Worm (Caenorhabditis elegans) whole organism, L2 larva: ENCODE results near the gene F09G2.1.

Experiments
- C34F6.9 ChIP-seq: fragments of 150-350 bp; optimal IDR thresholded peaks from 2 replicates; lab custom pipeline; 2014; ENCODE audit warnings: missing biosample characterization, missing genetic modification characterization
- F13H6.1 ChIP-seq: sonication (generic microtip); optimal IDR thresholded peaks from 2 replicates; lab custom pipeline; 2016; ENCODE audit warnings: missing genetic modification characterization, missing compliant biosample characterization
- R02D3.7 ChIP-seq: fragments of 150-350 bp; optimal IDR thresholded peaks from 2 replicates; lab custom pipeline; 2014; ENCODE audit warnings: missing biosample characterization, missing genetic modification characterization
- ZK546.5 ChIP-seq: sonication (generic microtip); optimal IDR thresholded peaks from 2 replicates; lab custom pipeline; 2017; ENCODE audit warnings: missing biosample characterization, missing genetic modification characterization
- alr-1 ChIP-seq: fragments of 150-350 bp; optimal IDR thresholded peaks from 2 replicates; lab custom pipeline; 2014; ENCODE audit warnings: missing biosample characterization, missing genetic modification characterization
- ama-1 ChIP-seq: fragments of 150-350 bp; optimal IDR thresholded peaks from 2 replicates; lab custom pipeline; 2018; ENCODE audit warnings: inconsistent platforms
- blmp-1 ChIP-seq: sonication (generic microtip); optimal IDR thresholded peaks from 2 replicates; lab custom pipeline; 2017; ENCODE audit warnings: missing genetic modification characterization, mild to moderate bottlenecking, missing compliant biosample characterization, antibody characterized with exemption, moderate library complexity; ENCODE audit not compliant: insufficient read depth
- ceh-16 ChIP-seq: fragments of 150-350 bp; optimal IDR thresholded peaks from 2 replicates; lab custom pipeline; 2014; ENCODE audit warnings: missing biosample characterization, missing genetic modification characterization
- ceh-82 ChIP-seq: fragments of 150-350 bp; optimal IDR thresholded peaks from 2 replicates; lab custom pipeline; 2014; ENCODE audit warnings: missing biosample characterization, missing genetic modification characterization
- dmd-4 ChIP-seq: sonication (generic microtip); optimal IDR thresholded peaks from 2 replicates; lab custom pipeline; 2017; ENCODE audit warnings: missing biosample characterization, missing genetic modification characterization
- egl-27 ChIP-seq: sonication (generic microtip); optimal IDR thresholded peaks from 3 replicates; lab custom pipeline; 2017; ENCODE audit warnings: missing biosample characterization, missing genetic modification reagents, missing genetic modification characterization
- elt-1 ChIP-seq: fragments of 150-350 bp; optimal IDR thresholded peaks from 2 replicates; lab custom pipeline; 2014; ENCODE audit warnings: missing biosample characterization, missing genetic modification characterization
- elt-3 ChIP-seq: sonication (generic microtip); optimal IDR thresholded peaks from 2 replicates; lab custom pipeline; 2017; ENCODE audit warnings: missing biosample characterization, missing genetic modification characterization
- gmeb-1 ChIP-seq: fragments of 150-350 bp; optimal IDR thresholded peaks from 2 replicates; lab custom pipeline; 2014; ENCODE audit warnings: missing biosample characterization, missing genetic modification characterization
- lin-11 ChIP-seq: fragments of 150-350 bp; sonication (generic microtip); optimal IDR thresholded peaks from 2 replicates; lab custom pipeline; 2014; ENCODE audit warnings: missing biosample characterization, missing genetic modification characterization, inconsistent platforms, mixed read lengths
- lin-39 ChIP-seq: fragments of 150-350 bp; optimal IDR thresholded peaks from 2 replicates; lab custom pipeline; 2014; ENCODE audit warnings: missing biosample characterization, missing genetic modification reagents, missing genetic modification characterization
- lsy-2 ChIP-seq, 2 experiments: fragments of 150-350 bp in 1 of 2; sonication (generic microtip) in 1 of 2; optimal IDR thresholded peaks; 2 replicates each; lab custom pipeline; 2014 to 2017; ENCODE audit warnings: missing biosample characterization in 2 of 2, missing genetic modification characterization in 2 of 2
- mab-5 ChIP-seq: fragments of 150-350 bp; optimal IDR thresholded peaks from 2 replicates; lab custom pipeline; 2014; ENCODE audit warnings: missing biosample characterization, missing genetic modification characterization
- mdl-1 ChIP-seq, 2 experiments: fragments of 150-350 bp in 1 of 2; sonication (generic microtip) in 1 of 2; optimal IDR thresholded peaks; 2 replicates each; lab custom pipeline; 2017; ENCODE audit warnings: missing biosample characterization in 2 of 2, missing genetic modification characterization in 2 of 2
- nhr-21 ChIP-seq: fragments of 150-350 bp; optimal IDR thresholded peaks from 2 replicates; lab custom pipeline; 2014; ENCODE audit warnings: missing biosample characterization, missing genetic modification characterization
- nhr-25 ChIP-seq: fragments of 150-350 bp; sonication (generic microtip); optimal IDR thresholded peaks from 3 replicates; lab custom pipeline; 2014; ENCODE audit warnings: missing biosample characterization, missing genetic modification characterization
- nhr-77 ChIP-seq: fragments of 150-350 bp; optimal IDR thresholded peaks from 2 replicates; lab custom pipeline; 2014; ENCODE audit warnings: missing biosample characterization, missing genetic modification characterization
- sem-4 ChIP-seq: fragments of 150-350 bp; optimal IDR thresholded peaks from 2 replicates; lab custom pipeline; 2014; ENCODE audit warnings: missing biosample characterization, missing genetic modification reagents, missing genetic modification characterization
- sma-3 ChIP-seq: sonication (generic microtip); optimal IDR thresholded peaks from 2 replicates; lab custom pipeline; 2016; ENCODE audit warnings: missing genetic modification reagents, missing genetic modification characterization, missing compliant biosample characterization
- sma-9 ChIP-seq, 2 experiments: fragments of 150-350 bp in 1 of 2; sonication (generic microtip) in 1 of 2; optimal IDR thresholded peaks; 2 replicates each; lab custom pipeline; 2014 to 2016; ENCODE audit warnings: missing genetic modification characterization in 2 of 2, mild to moderate bottlenecking in 1 of 2, missing biosample characterization in 1 of 2, missing compliant biosample characterization in 1 of 2, missing genetic modification reagents in 1 of 2, moderate library complexity in 1 of 2
- snpc-4 ChIP-seq: fragments of 150-350 bp; optimal IDR thresholded peaks from 2 replicates; lab custom pipeline; 2014; ENCODE audit warnings: missing biosample characterization, missing genetic modification characterization
- zag-1 ChIP-seq: fragments of 150-350 bp; optimal IDR thresholded peaks from 2 replicates; lab custom pipeline; 2014; ENCODE audit warnings: missing biosample characterization, missing genetic modification characterization
- ztf-11 ChIP-seq: sonication (generic microtip); optimal IDR thresholded peaks from 2 replicates; lab custom pipeline; 2017; ENCODE audit warnings: missing biosample characterization, missing genetic modification characterization
- ztf-4 ChIP-seq: fragments of 150-350 bp; optimal IDR thresholded peaks from 2 replicates; lab custom pipeline; 2014; ENCODE audit warnings: missing biosample characterization, missing genetic modification characterization

Gene F09G2.1

ce11 chrV:7237133-7237532 lies 37.1 kb downstream of the F09G2.1 start, which contains the start of gene hyls-1 (continued):
- TF ChIP-seq ama-1 (no peak), alr-1 (tag; lab: Kevin White, UChicago) (no peak), zag-1 (peak; percentile 52), ztf-11 (tag; lab: Kevin White, UChicago) (no peak), lsy-2 (tag; optimal IDR thresholded peaks at IDR 0.05; lab: Kevin White, UChicago) (peak; percentile 71 to 88), mdl-1 (tag; optimal IDR thresholded peaks at IDR 0.05; lab: Kevin White, UChicago) (no peak), C34F6.9 (tag; lab: Kevin White, UChicago) (peak; percentile 79), lin-39 (tag; lab: Kevin White, UChicago) (no peak), R02D3.7 (tag; lab: Kevin White, UChicago) (peak; percentile 1)

DNA sequence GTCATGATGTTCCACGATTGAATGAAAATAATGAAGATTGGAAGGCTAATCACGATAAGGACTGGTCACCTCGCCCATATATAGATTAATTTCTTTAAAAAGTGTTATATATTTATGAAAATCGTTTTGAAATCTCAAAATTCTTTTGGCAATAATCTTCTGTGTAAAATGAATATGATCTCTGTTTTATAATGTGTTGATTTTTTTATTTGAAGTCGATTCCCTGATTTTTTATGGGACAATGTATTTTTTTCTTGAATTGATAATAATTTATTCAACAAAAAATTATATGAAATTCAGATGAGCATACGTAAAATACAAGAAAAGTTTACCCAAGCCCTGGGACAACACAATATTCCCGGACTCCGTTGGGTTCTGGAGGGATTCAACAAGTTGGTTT lies 39.4 kb downstream of the F09G2.1 start, which contains the start of gene C05C8.1:
Gene C05C8.1 (plus strand): TSS at position 301 of the 400 bp plus-strand sequence.
- TF ChIP-seq sma-9 (GFP tag; optimal IDR thresholded peaks at IDR 0.05; lab: Kevin White, UChicago) (no peak), sma-9 (tag; optimal IDR thresholded peaks at IDR 0.05; lab: Kevin White, UChicago) (no peak), ztf-4 (no peak), zag-1 (no peak), F13H6.1 (tag; lab: Kevin White, UChicago) (no peak), snpc-4 (tag; lab: Kevin White, UChicago) (no peak)

- TF ChIP-seq nhr-21 (no peak), nhr-77 (tag; lab: Kevin White, UChicago) (no peak), blmp-1 (tag; lab: Kevin White, UChicago) (no peak), lin-11 (tag; lab: Kevin White, UChicago) (no peak), dmd-4 (no peak), elt-3 (tag; lab: Kevin White, UChicago) (no peak), mab-5 (tag; lab: Kevin White, UChicago) (no peak), gmeb-1 (tag; lab: Kevin White, UChicago) (no peak), sem-4 (tag; lab: Kevin White, UChicago) (no peak), elt-1 (tag; lab: Kevin White, UChicago) (no peak), sma-3 (GFP tag; lab: Kevin White, UChicago) (no peak), snpc-4 (tag; lab: Kevin White, UChicago) (no peak), ama-1 (no peak), ceh-16 (no peak)
Observed at ce11 chrV:7246951-7247350, 46.9 kb downstream of the F09G2.1 start, which contains the start of gene C05C8.7. Gene C05C8.7 (minus strand): TSS chrV:7247050.

DNA sequence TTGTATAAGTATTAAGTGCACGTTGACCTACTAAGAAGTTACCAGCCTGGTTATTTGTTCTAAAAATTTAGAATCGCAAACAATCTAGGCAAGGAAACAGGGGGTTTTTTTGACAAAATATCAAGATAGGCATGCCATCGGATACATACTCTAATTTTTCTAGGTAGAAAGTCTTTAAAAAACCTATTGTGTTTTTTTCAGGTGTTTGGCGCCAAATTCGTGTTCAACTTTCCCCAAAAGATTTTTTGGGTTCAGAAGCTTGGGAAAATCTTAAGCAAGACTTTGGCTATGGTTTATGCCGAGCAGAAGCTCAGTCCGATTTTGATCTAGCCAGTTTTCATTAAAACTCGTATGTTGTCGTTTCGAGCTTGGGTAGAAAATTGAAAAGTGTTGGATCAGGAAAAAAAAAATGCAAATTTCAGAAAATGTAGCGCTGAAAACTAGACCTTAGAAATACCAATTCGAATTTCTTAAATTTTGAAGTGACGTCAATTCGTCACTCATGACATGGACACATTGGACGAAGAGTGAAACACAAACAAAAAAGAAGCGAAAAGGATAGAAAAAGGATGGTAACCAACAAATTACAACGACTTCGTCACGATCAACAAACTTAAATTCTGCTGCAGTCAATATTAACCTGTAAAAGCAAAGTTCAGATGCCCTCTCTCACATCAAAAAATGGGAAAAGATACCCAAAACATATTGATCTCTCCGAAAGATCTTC lies 48.4 kb downstream of the F09G2.1 start:
- no peak for TF ChIP-seq elt-3 (tag; lab: Kevin White, UChicago)
- TF ChIP-seq sma-9 (GFP tag; optimal IDR thresholded peaks at IDR 0.05; lab: Kevin White, UChicago), result peak; percentile 25
- TF ChIP-seq sma-9 (tag; optimal IDR thresholded peaks at IDR 0.05; lab: Kevin White, UChicago), result no peak
- TF ChIP-seq nhr-25 (tag; lab: Kevin White, UChicago), result peak; percentile 20

ce11 chrV:7255095-7255494 lies 55.1 kb downstream of the F09G2.1 start, which contains the start of gene C05C8.8:
Gene C05C8.8 (minus strand): TSS chrV:7255195.
- TF ChIP-seq R02D3.7 (tag; lab: Kevin White, UChicago) (no peak), ZK546.5 (tag; lab: Kevin White, UChicago) (no peak), ceh-82 (tag; lab: Kevin White, UChicago) (no peak), ceh-16 (no peak), egl-27 (tag; lab: Kevin White, UChicago) (no peak)
